Fruit fly (Drosophila melanogaster): ENCODE measurements around the gene CG6830.
A peak's percentile ranks its signal among the peaks of the same experiment; 100 is the strongest.

The CG6830 gene

DNA sequence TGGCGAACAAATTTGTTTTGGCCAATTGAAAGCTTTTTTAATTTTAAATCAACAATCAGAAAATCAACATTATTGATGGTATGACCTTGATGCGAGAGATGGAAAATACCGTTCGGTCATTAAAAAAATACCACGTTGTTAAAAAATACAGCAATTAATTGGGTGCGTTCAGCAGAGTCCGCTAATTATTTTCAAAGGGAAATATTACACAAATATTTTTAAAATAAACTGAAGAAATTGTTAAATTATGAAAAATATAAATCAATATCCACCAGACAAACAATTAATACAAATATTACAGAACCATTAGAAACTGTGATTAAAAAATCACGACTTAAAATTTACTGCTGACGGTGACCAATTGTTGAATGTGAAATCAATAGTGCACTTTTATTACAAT is 6.1 kb downstream of the CG6830 start, which contains the start of gene CG18476:
CG18476 (minus strand) TSS at position 101 of the 400 bp plus-strand sequence.
- no peak for TF ChIP-seq cnc (optimal IDR thresholded peaks at IDR 0.05)
- peak; percentile 75 for TF ChIP-seq Clk (GFP tag; optimal IDR thresholded peaks at IDR 0.05)
- peak; percentile 81 for TF ChIP-seq pad (GFP tag; optimal IDR thresholded peaks at IDR 0.05)
- TF ChIP-seq cic (GFP tag; optimal IDR thresholded peaks at IDR 0.05) = peak; percentile 7
- TF ChIP-seq CG7045 (GFP tag; optimal IDR thresholded peaks at IDR 0.05) = peak; percentile 88
- no peak for TF ChIP-seq CG5204 (GFP tag; optimal IDR thresholded peaks at IDR 0.05)
- TF ChIP-seq CG11617 (GFP tag; optimal IDR thresholded peaks at IDR 0.05) = peak; percentile 88
- peak; percentile 70 for TF ChIP-seq Mnt (GFP tag; optimal IDR thresholded peaks at IDR 0.05)
- peak; percentile 95 for TF ChIP-seq CG33017 (tag; optimal IDR thresholded peaks at IDR 0.05)
- peak; percentile 58 for TF ChIP-seq Hr96 (GFP tag; optimal IDR thresholded peaks at IDR 0.05)
- TF ChIP-seq Crg-1 (GFP tag; optimal IDR thresholded peaks at IDR 0.05) = peak; percentile 69
- TF ChIP-seq CG12768 (GFP tag; optimal IDR thresholded peaks at IDR 0.05) = peak; percentile 92
- TF ChIP-seq CG7101 (tag; optimal IDR thresholded peaks at IDR 0.05) = peak; percentile 96
- peak; percentile 95 for TF ChIP-seq CG14711 (tag; optimal IDR thresholded peaks at IDR 0.05)
- peak; percentile 97 for TF ChIP-seq bab1 (GFP tag; optimal IDR thresholded peaks at IDR 0.05)
- TF ChIP-seq CG1620 (GFP tag; optimal IDR thresholded peaks at IDR 0.05) = peak; percentile 86
- peak; percentile 34 for TF ChIP-seq ovo (GFP tag; optimal IDR thresholded peaks at IDR 0.05)
- TF ChIP-seq tj (GFP tag; optimal IDR thresholded peaks at IDR 0.05) = peak; percentile 85
- TF ChIP-seq toe (GFP tag; optimal IDR thresholded peaks at IDR 0.05) = no peak
- no peak for TF ChIP-seq kay (GFP tag; ENCODE audit: borderline replicate concordance)

- TF ChIP-seq cic (GFP tag; optimal IDR thresholded peaks at IDR 0.05) (no peak), CG1620 (GFP tag; optimal IDR thresholded peaks at IDR 0.05) (peak; percentile 52), pad (GFP tag; optimal IDR thresholded peaks at IDR 0.05) (no peak), Hr96 (GFP tag; optimal IDR thresholded peaks at IDR 0.05) (peak; percentile 37), Mnt (GFP tag; optimal IDR thresholded peaks at IDR 0.05) (peak; percentile 39), CG7101 (tag; optimal IDR thresholded peaks at IDR 0.05) (peak; percentile 60), CG5204 (GFP tag; optimal IDR thresholded peaks at IDR 0.05) (no peak), Clk (GFP tag; optimal IDR thresholded peaks at IDR 0.05) (no peak), Crg-1 (GFP tag; optimal IDR thresholded peaks at IDR 0.05) (no peak), CG12768 (GFP tag; optimal IDR thresholded peaks at IDR 0.05) (no peak), CG33017 (tag; optimal IDR thresholded peaks at IDR 0.05) (no peak), kay (GFP tag; ENCODE audit: borderline replicate concordance) (no peak), bab1 (GFP tag; optimal IDR thresholded peaks at IDR 0.05) (peak; percentile 79), ovo (GFP tag; optimal IDR thresholded peaks at IDR 0.05) (peak; percentile 1), CG11617 (GFP tag; optimal IDR thresholded peaks at IDR 0.05) (peak; percentile 9), toe (GFP tag; optimal IDR thresholded peaks at IDR 0.05) (peak; percentile 61), cnc (optimal IDR thresholded peaks at IDR 0.05) (no peak), tj (GFP tag; optimal IDR thresholded peaks at IDR 0.05) (peak; percentile 9), CG7045 (GFP tag; optimal IDR thresholded peaks at IDR 0.05) (peak; percentile 9), CG14711 (tag; optimal IDR thresholded peaks at IDR 0.05) (peak; percentile 51)
Observed at dm6 chr3R:11673955-11674663, 10.0 kb downstream of the CG6830 start, which contains the start of gene CG14715. CG14715 (plus strand) TSS chr3R:11674221.

dm6 chr3R:11671784-11672183 is 12.4 kb downstream of the CG6830 start:
- TF ChIP-seq cnc (optimal IDR thresholded peaks at IDR 0.05) = no peak
- TF ChIP-seq cic (GFP tag; optimal IDR thresholded peaks at IDR 0.05) = no peak
- no peak for TF ChIP-seq bab1 (GFP tag; optimal IDR thresholded peaks at IDR 0.05)
- no peak for TF ChIP-seq CG7101 (tag; optimal IDR thresholded peaks at IDR 0.05)
- no peak for TF ChIP-seq CG1620 (GFP tag; optimal IDR thresholded peaks at IDR 0.05)
- TF ChIP-seq toe (GFP tag; optimal IDR thresholded peaks at IDR 0.05) = no peak
- TF ChIP-seq ovo (GFP tag; optimal IDR thresholded peaks at IDR 0.05) = no peak
- TF ChIP-seq CG12768 (GFP tag; optimal IDR thresholded peaks at IDR 0.05) = no peak
- TF ChIP-seq CG14711 (tag; optimal IDR thresholded peaks at IDR 0.05) = no peak
- no peak for TF ChIP-seq Mnt (GFP tag; optimal IDR thresholded peaks at IDR 0.05)
- TF ChIP-seq CG7045 (GFP tag; optimal IDR thresholded peaks at IDR 0.05) = no peak
- TF ChIP-seq pad (GFP tag; optimal IDR thresholded peaks at IDR 0.05) = no peak
- TF ChIP-seq Clk (GFP tag; optimal IDR thresholded peaks at IDR 0.05) = no peak
- no peak for TF ChIP-seq Hr96 (GFP tag; optimal IDR thresholded peaks at IDR 0.05)
- TF ChIP-seq CG5204 (GFP tag; optimal IDR thresholded peaks at IDR 0.05) = no peak
- TF ChIP-seq CG33017 (tag; optimal IDR thresholded peaks at IDR 0.05) = no peak
- no peak for TF ChIP-seq kay (GFP tag; ENCODE audit: borderline replicate concordance)
- TF ChIP-seq tj (GFP tag; optimal IDR thresholded peaks at IDR 0.05) = no peak
- no peak for TF ChIP-seq CG11617 (GFP tag; optimal IDR thresholded peaks at IDR 0.05)
- no peak for TF ChIP-seq Crg-1 (GFP tag; optimal IDR thresholded peaks at IDR 0.05)

DNA sequence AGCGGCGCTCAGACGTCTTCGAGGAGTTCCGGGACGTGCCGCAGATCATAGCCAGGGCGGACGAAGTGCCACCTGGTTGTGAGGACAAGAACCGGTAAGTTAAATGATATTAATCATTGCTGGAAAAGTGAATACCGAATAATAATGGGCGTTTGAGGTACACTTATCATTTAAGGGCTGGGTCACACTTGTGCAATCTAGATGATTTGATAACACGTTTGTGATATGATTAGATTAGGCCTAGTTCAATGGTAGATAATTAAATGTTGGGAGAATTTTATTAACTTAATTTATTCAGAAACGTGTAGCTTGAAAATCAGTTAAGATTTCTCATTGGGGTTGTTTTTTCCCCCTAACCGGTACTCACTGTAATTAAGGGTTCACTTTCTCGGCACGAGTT is 13.3 kb downstream of the CG6830 start:
- TF ChIP-seq Clk (GFP tag; optimal IDR thresholded peaks at IDR 0.05) = no peak
- no peak for TF ChIP-seq Mnt (GFP tag; optimal IDR thresholded peaks at IDR 0.05)
- no peak for TF ChIP-seq ovo (GFP tag; optimal IDR thresholded peaks at IDR 0.05)
- TF ChIP-seq CG33017 (tag; optimal IDR thresholded peaks at IDR 0.05) = no peak
- TF ChIP-seq CG14711 (tag; optimal IDR thresholded peaks at IDR 0.05) = no peak
- no peak for TF ChIP-seq bab1 (GFP tag; optimal IDR thresholded peaks at IDR 0.05)
- no peak for TF ChIP-seq CG7045 (GFP tag; optimal IDR thresholded peaks at IDR 0.05)
- no peak for TF ChIP-seq kay (GFP tag; ENCODE audit: borderline replicate concordance)
- no peak for TF ChIP-seq cic (GFP tag; optimal IDR thresholded peaks at IDR 0.05)
- no peak for TF ChIP-seq CG1620 (GFP tag; optimal IDR thresholded peaks at IDR 0.05)

DNA sequence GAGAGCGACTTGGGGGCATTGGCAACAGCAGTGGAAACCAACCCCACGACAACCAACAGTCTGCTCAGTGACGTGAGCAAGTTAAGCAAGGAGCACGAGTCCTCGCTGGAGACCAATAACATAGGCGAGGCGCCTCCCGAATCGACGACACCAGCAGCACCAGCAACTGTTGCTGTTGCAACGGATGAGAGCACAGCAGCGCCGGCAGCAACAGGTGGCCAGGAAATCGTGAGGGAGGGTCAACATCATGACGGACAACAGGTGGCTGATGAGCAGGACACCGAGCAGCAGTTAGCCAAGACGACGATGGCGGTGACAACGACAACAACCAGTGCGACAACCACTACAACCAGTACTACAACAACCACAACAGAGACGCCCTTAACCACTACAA is 14.2 kb downstream of the CG6830 start:
- TF ChIP-seq Mnt (GFP tag; optimal IDR thresholded peaks at IDR 0.05) (no peak), CG12768 (GFP tag; optimal IDR thresholded peaks at IDR 0.05) (no peak), CG5204 (GFP tag; optimal IDR thresholded peaks at IDR 0.05) (no peak), toe (GFP tag; optimal IDR thresholded peaks at IDR 0.05) (no peak)
